Worm (Caenorhabditis elegans) whole organism, L3 larva: ENCODE data around the gene acl-2.

Source experiments
- ceh-16 ChIP-seq: sonication (generic microtip); optimal IDR thresholded peaks from 2 replicates; lab custom pipeline; 2017; ENCODE audit warnings: missing biosample characterization, missing genetic modification characterization
- egl-27 ChIP-seq: sonication (generic microtip); optimal IDR thresholded peaks from 4 replicates; lab custom pipeline; 2017; ENCODE audit warnings: missing biosample characterization, missing genetic modification reagents, missing genetic modification characterization
- eor-1 ChIP-seq, 2 experiments: fragments of 150-350 bp; optimal IDR thresholded peaks; 2 replicates each; lab custom pipeline; 2014 to 2018; ENCODE audit warnings: missing biosample characterization in 2 of 2, missing genetic modification characterization in 2 of 2
- jun-1 ChIP-seq: fragments of 150-350 bp; optimal IDR thresholded peaks from 2 replicates; lab custom pipeline; 2014; ENCODE audit warnings: missing biosample characterization, missing genetic modification reagents, missing genetic modification characterization
- nhr-11 ChIP-seq: fragments of 150-350 bp; optimal IDR thresholded peaks from 2 replicates; lab custom pipeline; 2014; ENCODE audit warnings: missing biosample characterization, missing genetic modification characterization
- nhr-77 ChIP-seq: fragments of 150-350 bp; optimal IDR thresholded peaks from 2 replicates; lab custom pipeline; 2014; ENCODE audit warnings: missing biosample characterization, missing genetic modification characterization
- sea-2 ChIP-seq: fragments of 150-350 bp; sonication (generic microtip); optimal IDR thresholded peaks from 4 replicates; lab custom pipeline; 2014; ENCODE audit warnings: missing biosample characterization, missing genetic modification reagents, missing genetic modification characterization
- skn-1 ChIP-seq: fragments of 150-350 bp; optimal IDR thresholded peaks from 2 replicates; lab custom pipeline; 2014; ENCODE audit warnings: missing biosample characterization, missing genetic modification characterization

DNA sequence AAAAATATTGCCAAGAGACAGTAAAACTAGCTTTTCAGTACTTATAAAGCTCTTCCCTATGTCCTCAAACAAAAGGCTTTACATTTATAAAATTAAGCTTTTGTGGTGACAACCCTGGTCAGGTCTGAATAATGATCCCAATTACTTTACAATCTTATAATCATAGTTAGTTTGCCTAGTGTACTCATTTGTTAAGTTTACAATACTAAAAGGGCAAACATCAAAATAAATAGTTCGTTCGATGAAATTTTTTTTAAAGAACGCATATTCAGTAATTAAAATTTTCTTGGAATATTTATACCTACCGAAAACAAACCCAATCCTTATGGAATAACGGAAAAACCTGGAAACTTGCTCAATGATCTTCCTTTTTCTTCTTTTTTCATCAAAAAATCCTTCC, 27.9 kb upstream of the acl-2 start:
- TF ChIP-seq eor-1 (tag; optimal IDR thresholded peaks at IDR 0.05; lab: Kevin White, UChicago) (no peak), nhr-11 (no peak), egl-27 (tag; lab: Kevin White, UChicago) (no peak), sea-2 (GFP tag; lab: Kevin White, UChicago) (no peak), nhr-77 (tag; lab: Kevin White, UChicago) (no peak), skn-1 (no peak), jun-1 (no peak), ceh-16 (no peak)
